Worm (Caenorhabditis elegans): Measurements from ENCODE around the gene mix-1.

- no peak for TF ChIP-seq dao-5 (tag; optimal IDR thresholded peaks at IDR 0.05)
- TF ChIP-seq him-1 (tag; optimal IDR thresholded peaks at IDR 0.05), result no peak
- TF ChIP-seq W03F9.2 (tag; optimal IDR thresholded peaks at IDR 0.05), result no peak
These were observed 18.6 kb upstream of the mix-1 start, which contains the start of gene ceh-62 for ce11 chrII:10805437-10805836.

Measured in whole organism, L4/young adult.